Worm (Caenorhabditis elegans) whole organism, late embryonic: Measurements from ENCODE around the gene W08F4.3.
"Not testable (repeated sequence)": the region's sequence is repeated elsewhere in the genome, so short reads cannot be mapped to it uniquely, and the experiment has no call there.

ENCODE experiments used
- F13H6.1 ChIP-seq: sonication (generic microtip); optimal IDR thresholded peaks from 2 replicates; lab custom pipeline; 2016; ENCODE audit warnings: missing genetic modification characterization, missing compliant biosample characterization
- K09A11.1 ChIP-seq: sonication (generic microtip); optimal IDR thresholded peaks from 2 replicates; lab custom pipeline; 2017; ENCODE audit warnings: antibody characterized with exemption, mild to moderate bottlenecking, missing genetic modification characterization, missing compliant biosample characterization; ENCODE audit not compliant: insufficient read depth
- Y22D7AL.16 ChIP-seq: sonication (generic microtip); optimal IDR thresholded peaks from 2 replicates; lab custom pipeline; 2016; ENCODE audit warnings: missing genetic modification characterization, missing compliant biosample characterization
- ahr-1 ChIP-seq: sonication (generic microtip); optimal IDR thresholded peaks from 2 replicates; lab custom pipeline; 2016; ENCODE audit warnings: missing genetic modification characterization, missing compliant biosample characterization
- ama-1 ChIP-seq: fragments of 150-350 bp; optimal IDR thresholded peaks from 2 replicates; lab custom pipeline; 2014
- ceh-14 ChIP-seq: sonication (generic microtip); optimal IDR thresholded peaks from 2 replicates; lab custom pipeline; 2016; ENCODE audit warnings: missing genotype, missing genetic modification characterization, missing compliant biosample characterization
- ceh-18 ChIP-seq: sonication (generic microtip); optimal IDR thresholded peaks from 2 replicates; lab custom pipeline; 2016; ENCODE audit warnings: missing genetic modification characterization, missing compliant biosample characterization
- ceh-19 ChIP-seq: fragments of 200-800 bp; sonication (Bioruptor generic); optimal IDR thresholded peaks from 2 replicates; lab custom pipeline; 2018; ENCODE audit warnings: mild to moderate bottlenecking, missing genetic modification characterization, missing compliant biosample characterization
- ceh-24 ChIP-seq: sonication (generic microtip); optimal IDR thresholded peaks from 2 replicates; lab custom pipeline; 2016; ENCODE audit warnings: mild to moderate bottlenecking, missing genetic modification characterization, missing compliant biosample characterization
- ceh-30 ChIP-seq: fragments of 150-350 bp; optimal IDR thresholded peaks from 2 replicates; lab custom pipeline; 2014; ENCODE audit warnings: missing biosample characterization, missing genetic modification characterization
- ceh-31 ChIP-seq: sonication (generic microtip); optimal IDR thresholded peaks from 2 replicates; lab custom pipeline; 2016; ENCODE audit warnings: missing genetic modification characterization, missing compliant biosample characterization
- ceh-34 ChIP-seq: sonication (generic microtip); optimal IDR thresholded peaks from 2 replicates; lab custom pipeline; 2016; ENCODE audit warnings: mild to moderate bottlenecking, missing genetic modification characterization, missing compliant biosample characterization
- ceh-45 ChIP-seq: fragments of 200-800 bp; sonication (Bioruptor generic); IDR thresholded peaks from 2 replicates; pipeline ENCODE4 v1.3.6; 2022; ENCODE audit warnings: missing genetic modification reagents, missing genetic modification characterization, missing compliant biosample characterization
- ceh-48 ChIP-seq: sonication (generic microtip); optimal IDR thresholded peaks from 2 replicates; lab custom pipeline; 2016; ENCODE audit warnings: missing genetic modification characterization, inconsistent platforms, missing compliant biosample characterization
- ceh-9 ChIP-seq: sonication (generic microtip); optimal IDR thresholded peaks from 2 replicates; lab custom pipeline; 2016; ENCODE audit warnings: mild to moderate bottlenecking, missing genetic modification characterization, inconsistent platforms, missing compliant biosample characterization
- che-1 ChIP-seq: sonication (generic microtip); optimal IDR thresholded peaks from 2 replicates; lab custom pipeline; 2016; ENCODE audit warnings: mild to moderate bottlenecking, missing genetic modification characterization, missing compliant biosample characterization
- dve-1 ChIP-seq: sonication (generic microtip); optimal IDR thresholded peaks from 2 replicates; lab custom pipeline; 2017; ENCODE audit warnings: antibody characterized with exemption, mild to moderate bottlenecking, missing genetic modification characterization, missing compliant biosample characterization
- elt-2 ChIP-seq: sonication (generic microtip); optimal IDR thresholded peaks from 2 replicates; lab custom pipeline; 2016; ENCODE audit warnings: missing genetic modification reagents, missing genetic modification characterization, missing compliant biosample characterization
- elt-4 ChIP-seq: sonication (generic microtip); optimal IDR thresholded peaks from 2 replicates; lab custom pipeline; 2016; ENCODE audit warnings: missing genetic modification characterization, missing compliant biosample characterization
- ets-4 ChIP-seq: sonication (generic microtip); optimal IDR thresholded peaks from 2 replicates; lab custom pipeline; 2016; ENCODE audit warnings: missing genetic modification characterization, missing compliant biosample characterization
- eyg-1 ChIP-seq: sonication (generic microtip); optimal IDR thresholded peaks from 2 replicates; lab custom pipeline; 2016; ENCODE audit warnings: missing genotype, missing genetic modification characterization, missing compliant biosample characterization
- fax-1 ChIP-seq: sonication (generic microtip); optimal IDR thresholded peaks from 2 replicates; lab custom pipeline; 2016; ENCODE audit warnings: missing genotype, missing genetic modification characterization, missing compliant biosample characterization
- fkh-10 ChIP-seq: fragments of 150-350 bp; optimal IDR thresholded peaks from 2 replicates; lab custom pipeline; 2014; ENCODE audit warnings: missing biosample characterization, missing genetic modification reagents, missing genetic modification characterization
- fkh-6 ChIP-seq: sonication (generic microtip); optimal IDR thresholded peaks from 2 replicates; lab custom pipeline; 2016; ENCODE audit warnings: missing genetic modification characterization, missing compliant biosample characterization
- hlh-15 ChIP-seq: sonication (generic microtip); optimal IDR thresholded peaks from 2 replicates; lab custom pipeline; 2016; ENCODE audit warnings: missing genetic modification characterization, missing compliant biosample characterization
- hlh-30 ChIP-seq: sonication (generic microtip); optimal IDR thresholded peaks from 2 replicates; lab custom pipeline; 2017; ENCODE audit warnings: antibody characterized with exemption, missing genetic modification characterization, missing compliant biosample characterization; ENCODE audit not compliant: insufficient read depth
- hlh-6 ChIP-seq: sonication (generic microtip); optimal IDR thresholded peaks from 2 replicates; lab custom pipeline; 2016; ENCODE audit warnings: missing genotype, missing genetic modification characterization, missing compliant biosample characterization
- lim-6 ChIP-seq: sonication (generic microtip); optimal IDR thresholded peaks from 2 replicates; lab custom pipeline; 2016; ENCODE audit warnings: missing genetic modification characterization, missing compliant biosample characterization
- lin-11 ChIP-seq: fragments of 200-800 bp; sonication (Bioruptor generic); optimal IDR thresholded peaks from 2 replicates; lab custom pipeline; 2018; ENCODE audit warnings: mild to moderate bottlenecking, missing genetic modification characterization, missing compliant biosample characterization
- madf-2 ChIP-seq: sonication (generic microtip); optimal IDR thresholded peaks from 2 replicates; lab custom pipeline; 2017; ENCODE audit warnings: missing genetic modification characterization, missing compliant biosample characterization
- mec-3 ChIP-seq: sonication (generic microtip); optimal IDR thresholded peaks from 2 replicates; lab custom pipeline; 2016; ENCODE audit warnings: borderline replicate concordance, missing genetic modification characterization, missing compliant biosample characterization
- nfya-1 ChIP-seq: sonication (generic microtip); optimal IDR thresholded peaks from 2 replicates; lab custom pipeline; 2017; ENCODE audit warnings: missing genetic modification characterization, mild to moderate bottlenecking, missing compliant biosample characterization, antibody characterized with exemption, moderate library complexity
- nhr-232 ChIP-seq: sonication (generic microtip); optimal IDR thresholded peaks from 2 replicates; lab custom pipeline; 2016; ENCODE audit warnings: missing genetic modification characterization, missing compliant biosample characterization
- npax-4 ChIP-seq: sonication (generic microtip); optimal IDR thresholded peaks from 2 replicates; lab custom pipeline; 2016; ENCODE audit warnings: missing genetic modification characterization, missing compliant biosample characterization
- pax-1 ChIP-seq: fragments of 150-350 bp; optimal IDR thresholded peaks from 2 replicates; lab custom pipeline; 2014; ENCODE audit warnings: missing biosample characterization, missing genetic modification characterization
- pqm-1 ChIP-seq: sonication (generic microtip); optimal IDR thresholded peaks from 2 replicates; lab custom pipeline; 2016; ENCODE audit warnings: missing genetic modification characterization, missing compliant biosample characterization
- rnt-1 ChIP-seq: sonication (generic microtip); optimal IDR thresholded peaks from 2 replicates; lab custom pipeline; 2016; ENCODE audit warnings: missing genetic modification characterization, missing compliant biosample characterization
- tbx-2 ChIP-seq: sonication (generic microtip); optimal IDR thresholded peaks from 2 replicates; lab custom pipeline; 2016; ENCODE audit warnings: missing genetic modification characterization, missing compliant biosample characterization
- tbx-7 ChIP-seq: sonication (generic microtip); optimal IDR thresholded peaks from 2 replicates; lab custom pipeline; 2016; ENCODE audit warnings: missing genotype, missing genetic modification characterization, missing compliant biosample characterization
- unc-42 ChIP-seq: sonication (generic microtip); optimal IDR thresholded peaks from 2 replicates; lab custom pipeline; 2016; ENCODE audit warnings: missing genotype, missing genetic modification characterization, missing compliant biosample characterization
- unc-55 ChIP-seq: sonication (generic microtip); optimal IDR thresholded peaks from 2 replicates; lab custom pipeline; 2017; ENCODE audit warnings: missing biosample characterization, missing genetic modification reagents, missing genetic modification characterization
- unc-86 ChIP-seq: sonication (generic microtip); optimal IDR thresholded peaks from 2 replicates; lab custom pipeline; 2016; ENCODE audit warnings: missing genetic modification characterization, missing compliant biosample characterization
- zip-5 ChIP-seq: sonication (generic microtip); optimal IDR thresholded peaks from 2 replicates; lab custom pipeline; 2016; ENCODE audit warnings: missing genetic modification characterization, missing compliant biosample characterization
- ztf-16 ChIP-seq: sonication (generic microtip); optimal IDR thresholded peaks from 2 replicates; lab custom pipeline; 2017; ENCODE audit warnings: missing genetic modification characterization, missing compliant biosample characterization

The W08F4.3 gene

DNA sequence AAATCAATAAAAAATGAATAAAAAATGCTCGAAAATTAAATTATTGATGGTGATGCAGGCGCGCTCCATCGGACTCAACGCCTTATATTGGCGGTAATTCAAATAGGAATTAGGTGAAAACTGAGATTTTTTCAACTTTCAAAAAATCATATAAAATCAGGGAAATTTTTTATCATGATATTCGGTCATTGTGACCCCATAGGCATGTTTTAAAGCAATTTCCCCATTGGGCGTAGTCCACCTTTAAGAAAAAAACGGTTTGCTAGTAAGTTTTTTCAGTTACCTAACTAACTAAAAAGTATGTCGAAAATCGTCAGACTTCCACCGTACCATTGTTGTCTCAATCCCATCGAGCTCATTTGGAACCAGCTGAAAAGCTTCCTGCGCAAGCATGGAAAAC lies 12.8 kb downstream of the W08F4.3 start, which contains the start of gene W08F4.1:
Gene W08F4.1, plus strand, starts transcription at position 301 of the 400 bp plus-strand sequence.
- not testable (repeated sequence) for TF ChIP-seq pqm-1, ztf-16, fkh-6 (tag; lab: Kevin White, UChicago)

DNA sequence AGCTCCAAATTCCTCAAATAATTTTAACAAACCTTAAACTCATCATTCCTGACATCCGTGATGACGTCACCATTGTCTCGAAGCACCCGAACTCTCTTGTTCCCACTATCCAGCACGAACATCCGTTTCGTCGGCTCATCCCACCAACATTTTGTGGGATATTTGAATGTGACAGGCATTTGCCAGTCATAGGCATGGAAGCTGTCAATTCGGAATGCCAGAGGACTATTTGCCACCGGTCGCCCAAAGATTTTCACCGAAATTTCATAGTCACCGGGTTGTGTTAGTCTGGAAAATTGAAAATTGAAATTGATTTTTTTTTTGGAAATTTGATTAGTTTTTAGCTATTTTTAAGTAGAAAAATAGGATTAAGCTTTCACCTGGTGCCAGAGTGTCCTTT lies 16.3 kb downstream of the W08F4.3 start:
- TF ChIP-seq ztf-16 (tag; lab: Kevin White, UChicago) (no peak), Y22D7AL.16 (tag; lab: Kevin White, UChicago) (no peak), dve-1 (tag; lab: Kevin White, UChicago) (no peak), tbx-7 (tag; lab: Kevin White, UChicago) (no peak), ceh-34 (no peak), unc-42 (tag; lab: Kevin White, UChicago) (no peak), che-1 (tag; lab: Kevin White, UChicago) (no peak), eyg-1 (tag; lab: Kevin White, UChicago) (no peak), pqm-1 (tag; lab: Kevin White, UChicago) (no peak), hlh-15 (tag; lab: Kevin White, UChicago) (no peak), ceh-24 (tag; lab: Kevin White, UChicago) (no peak), mec-3 (tag; lab: Kevin White, UChicago) (no peak), ceh-31 (tag; lab: Kevin White, UChicago) (no peak), lin-11 (no peak), K09A11.1 (tag; lab: Kevin White, UChicago) (no peak)

DNA sequence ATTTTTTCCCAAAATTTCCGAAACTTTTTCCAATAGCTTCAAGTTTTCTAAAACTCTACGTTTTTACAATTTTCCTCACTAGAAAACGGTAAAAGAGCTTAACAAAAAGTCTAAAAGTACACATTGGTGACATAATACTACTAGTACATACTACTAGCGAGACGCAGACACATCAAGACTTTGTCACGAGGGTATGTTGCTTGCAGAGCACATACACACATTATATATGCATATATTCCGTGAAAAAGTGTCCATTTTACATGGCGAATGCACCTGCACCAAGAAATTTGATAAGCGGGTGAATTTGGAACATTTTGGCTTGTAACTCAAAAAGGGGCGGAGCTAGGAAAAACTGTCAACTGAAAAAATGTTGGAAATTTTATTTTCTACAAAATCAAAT lies 20.9 kb downstream of the W08F4.3 start:
- TF ChIP-seq ceh-31 (tag; lab: Kevin White, UChicago) = peak; percentile 31
- peak; percentile 35 for TF ChIP-seq unc-55 (GFP tag; lab: Kevin White, UChicago)
- peak; percentile 93 for TF ChIP-seq hlh-30 (tag; lab: Kevin White, UChicago)
- no peak for TF ChIP-seq rnt-1 (tag; lab: Kevin White, UChicago)
- TF ChIP-seq nfya-1 (tag; lab: Kevin White, UChicago) = peak; percentile 19

DNA sequence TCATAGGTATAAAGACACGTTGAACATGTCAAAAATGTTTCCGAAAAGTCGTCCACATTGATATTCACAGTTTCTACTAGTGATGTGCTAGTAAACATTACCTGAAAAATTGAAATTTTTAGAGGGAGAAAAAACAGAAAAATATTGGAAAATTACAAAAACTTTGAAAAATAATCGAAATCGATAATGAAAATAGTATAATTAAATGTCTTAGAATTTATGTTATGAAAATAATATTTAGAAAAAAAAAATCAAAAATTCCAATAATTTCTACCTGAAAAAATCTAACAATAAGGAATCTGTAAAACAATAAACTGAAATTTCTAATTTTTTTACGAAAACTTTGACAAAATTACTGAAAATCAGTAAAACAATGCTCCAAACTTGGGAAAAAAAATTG lies 21.6 kb downstream of the W08F4.3 start, which contains the start of gene nhl-3:
Gene nhl-3, minus strand, starts transcription at position 101 of the 400 bp plus-strand sequence.
- TF ChIP-seq fax-1 (tag; lab: Kevin White, UChicago) = no peak
- TF ChIP-seq ceh-19 (GFP tag; lab: Kevin White, UChicago) = no peak
- no peak for TF ChIP-seq npax-4
- no peak for TF ChIP-seq ceh-9 (tag; lab: Kevin White, UChicago)
- no peak for TF ChIP-seq elt-2
- no peak for TF ChIP-seq ceh-30 (tag; lab: Kevin White, UChicago)
- no peak for TF ChIP-seq elt-4 (tag; lab: Kevin White, UChicago)
- no peak for TF ChIP-seq pqm-1 (tag; lab: Kevin White, UChicago)
- no peak for TF ChIP-seq K09A11.1 (tag; lab: Kevin White, UChicago)
- TF ChIP-seq ahr-1 (tag; lab: Kevin White, UChicago) = no peak
- TF ChIP-seq zip-5 (tag; lab: Kevin White, UChicago) = no peak
- TF ChIP-seq ceh-14 (tag; lab: Kevin White, UChicago) = no peak
- TF ChIP-seq ceh-45 (GFP tag; lab: Robert Waterston, UW) = no peak
- TF ChIP-seq unc-55 (GFP tag; lab: Kevin White, UChicago) = no peak
- TF ChIP-seq, all 69 proteins: peak for 0

DNA sequence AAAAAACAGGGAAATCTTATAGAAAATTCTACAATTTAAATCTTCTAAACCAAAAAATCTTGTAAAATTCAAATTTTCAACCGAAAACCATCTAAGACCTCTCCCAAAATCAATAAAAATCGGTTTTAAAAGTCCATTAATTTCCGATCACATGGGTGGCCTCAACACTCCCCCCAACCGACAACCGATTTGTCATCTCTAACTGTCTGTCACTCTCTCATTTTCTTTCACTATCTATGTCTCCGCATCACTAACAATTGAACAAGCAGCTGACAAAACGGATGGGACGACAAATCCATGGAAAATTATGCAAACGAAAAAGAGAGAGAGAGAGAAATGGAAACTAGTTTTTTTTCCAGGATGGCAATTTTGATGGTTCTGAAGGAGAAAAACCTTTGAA lies 22.6 kb downstream of the W08F4.3 start:
- TF ChIP-seq zip-5 (tag; lab: Kevin White, UChicago) (no peak), madf-2 (tag; lab: Kevin White, UChicago) (no peak), hlh-30 (tag; lab: Kevin White, UChicago) (peak; percentile 86), ceh-18 (tag; lab: Kevin White, UChicago) (peak; percentile 33), fkh-6 (tag; lab: Kevin White, UChicago) (no peak), ceh-31 (tag; lab: Kevin White, UChicago) (peak; percentile 38), ceh-48 (tag; lab: Kevin White, UChicago) (no peak), unc-42 (tag; lab: Kevin White, UChicago) (peak; percentile 2), fkh-10 (GFP tag; lab: Kevin White, UChicago) (no peak), lim-6 (no peak), ceh-24 (tag; lab: Kevin White, UChicago) (no peak), pax-1 (tag; lab: Kevin White, UChicago) (no peak), nhr-232 (tag; lab: Kevin White, UChicago) (no peak), ama-1 (no peak), hlh-6 (tag; lab: Kevin White, UChicago) (no peak), ceh-14 (tag; lab: Kevin White, UChicago) (no peak), elt-4 (tag; lab: Kevin White, UChicago) (no peak), ets-4 (no peak), eyg-1 (tag; lab: Kevin White, UChicago) (no peak), unc-55 (GFP tag; lab: Kevin White, UChicago) (peak; percentile 98), F13H6.1 (tag; lab: Kevin White, UChicago) (no peak), unc-86 (tag; lab: Kevin White, UChicago) (no peak), tbx-2 (tag; lab: Kevin White, UChicago) (peak; percentile 39)
